Worm (Caenorhabditis elegans) whole organism, L4/young adult: ENCODE measurements around the gene T24F1.7.

Experiments
- W03F9.2 ChIP-seq: fragments of 150-350 bp; optimal IDR thresholded peaks from 2 replicates; lab custom pipeline; 2014; ENCODE audit warnings: missing biosample characterization, missing genetic modification characterization
- dao-5 ChIP-seq: sonication (generic microtip); optimal IDR thresholded peaks from 2 replicates; lab custom pipeline; 2016; ENCODE audit warnings: missing genotype, missing genetic modification characterization, moderate library complexity, missing compliant biosample characterization
- him-1 ChIP-seq: sonication (generic microtip); optimal IDR thresholded peaks from 2 replicates; lab custom pipeline; 2016; ENCODE audit warnings: missing genotype, missing genetic modification reagents, missing genetic modification characterization, missing compliant biosample characterization

ce11 chrII:11343300-11343869 is 31.1 kb downstream of the T24F1.7 start, which contains the start of gene lgc-20:
- TF ChIP-seq him-1 (tag; lab: Kevin White, UChicago) (no peak), W03F9.2 (no peak), dao-5 (no peak)
